Worm (Caenorhabditis elegans): ENCODE results near the gene C29E4.9.

C29E4.9 gene

DNA sequence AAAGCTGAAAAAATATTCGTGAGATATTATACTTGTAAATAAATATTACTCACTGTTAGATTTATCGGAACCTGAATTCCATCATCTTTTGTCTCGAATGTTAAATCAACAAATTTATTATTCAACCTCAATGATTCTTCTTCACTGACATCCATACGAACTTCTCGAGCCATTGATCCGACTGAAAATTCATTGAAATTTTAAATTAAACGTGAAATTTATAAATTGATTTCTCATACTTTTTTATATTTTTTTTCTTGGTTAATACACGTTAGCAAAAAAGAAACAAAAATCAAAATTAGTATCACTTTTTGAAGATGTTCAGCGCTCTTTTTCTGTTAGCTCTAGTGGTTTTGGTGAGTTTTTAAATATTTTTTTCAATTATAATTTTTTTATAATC is 37.0 kb downstream of the C29E4.9 start, which contains the start of gene C29E4.14:
Gene C29E4.14, plus strand, starts transcription at position 301 of the 400 bp plus-strand sequence.
- TF ChIP-seq lin-39 (tag; optimal IDR thresholded peaks at IDR 0.05) (no peak), nhr-43 (tag; optimal IDR thresholded peaks at IDR 0.05; ENCODE audit: poor library complexity, severe bottlenecking) (no peak), nhr-237 (tag; optimal IDR thresholded peaks at IDR 0.05) (no peak), tbx-2 (tag; optimal IDR thresholded peaks at IDR 0.05) (no peak), nhr-11 (tag; optimal IDR thresholded peaks at IDR 0.05) (no peak), mml-1 (tag; optimal IDR thresholded peaks at IDR 0.05) (no peak), R02D3.7 (tag; optimal IDR thresholded peaks at IDR 0.05) (no peak), daf-12 (tag; optimal IDR thresholded peaks at IDR 0.05) (no peak), hmg-11 (tag; optimal IDR thresholded peaks at IDR 0.05) (no peak), nhr-67 (tag; optimal IDR thresholded peaks at IDR 0.05) (no peak), eor-1 (tag; optimal IDR thresholded peaks at IDR 0.05) (no peak), nhr-28 (tag; optimal IDR thresholded peaks at IDR 0.05) (no peak), ztf-4 (tag; optimal IDR thresholded peaks at IDR 0.05) (no peak), elt-3 (tag; optimal IDR thresholded peaks at IDR 0.05) (no peak), pqm-1 (tag; optimal IDR thresholded peaks at IDR 0.05) (no peak), elt-2 (tag; optimal IDR thresholded peaks at IDR 0.05) (no peak), ceh-9 (tag; optimal IDR thresholded peaks at IDR 0.05) (no peak)

DNA sequence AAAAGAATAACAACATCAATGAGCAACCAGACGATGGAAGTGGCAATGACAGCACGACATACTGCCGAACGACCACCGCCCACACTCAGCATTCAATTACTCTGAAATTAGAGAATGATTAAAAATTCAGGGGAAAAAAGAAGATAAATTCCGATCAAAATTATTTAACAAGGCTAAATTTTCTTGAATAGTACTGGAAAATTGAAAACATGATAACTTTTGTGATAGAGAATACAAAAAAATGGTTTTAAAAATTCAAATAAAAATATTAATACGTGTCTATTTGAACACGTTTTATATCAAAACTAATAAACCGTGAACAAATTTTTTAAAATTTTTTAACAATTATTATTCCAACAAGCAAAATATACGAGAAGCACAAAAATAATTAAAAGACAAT is 39.2 kb downstream of the C29E4.9 start, which contains the start of gene gly-3:
Gene gly-3, minus strand, starts transcription at position 101 of the 400 bp plus-strand sequence.
- TF ChIP-seq jun-1 (tag; optimal IDR thresholded peaks at IDR 0.05) (no peak), nhr-43 (tag; optimal IDR thresholded peaks at IDR 0.05; ENCODE audit: poor library complexity, severe bottlenecking) (no peak), skn-1 (tag; optimal IDR thresholded peaks at IDR 0.05) (no peak), unc-39 (tag; optimal IDR thresholded peaks at IDR 0.05) (no peak), nhr-25 (tag; optimal IDR thresholded peaks at IDR 0.05) (no peak), ZK546.5 (tag; optimal IDR thresholded peaks at IDR 0.05) (no peak), nhr-67 (tag; optimal IDR thresholded peaks at IDR 0.05) (no peak), nhr-77 (tag; optimal IDR thresholded peaks at IDR 0.05) (no peak), lsy-12 (tag; optimal IDR thresholded peaks at IDR 0.05) (no peak), tbx-2 (tag; optimal IDR thresholded peaks at IDR 0.05) (no peak), ztf-4 (tag; optimal IDR thresholded peaks at IDR 0.05) (no peak), nhr-12 (tag; optimal IDR thresholded peaks at IDR 0.05) (no peak), pha-4 (tag; optimal IDR thresholded peaks at IDR 0.05) (no peak)

DNA sequence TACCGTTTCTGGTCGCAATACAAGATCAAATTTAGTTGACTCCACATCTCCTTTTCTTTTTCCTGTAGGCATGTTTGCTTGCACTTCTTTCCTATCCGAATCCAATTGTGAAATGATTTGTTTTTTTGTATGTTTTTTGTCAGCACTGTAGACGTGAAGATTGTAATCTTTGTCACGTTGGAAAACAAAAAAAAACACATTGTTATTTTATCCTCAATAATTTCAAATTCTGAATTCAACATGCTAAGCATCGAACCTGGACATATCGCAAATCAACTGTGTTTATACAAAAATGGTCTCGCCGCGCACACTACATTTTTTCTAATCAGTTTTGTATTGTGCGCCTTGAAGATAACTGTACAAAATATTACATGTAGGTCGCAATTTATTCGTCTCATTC is 43.4 kb downstream of the C29E4.9 start, which contains the start of gene ZK688.12:
Gene ZK688.12, minus strand, starts transcription at position 101 of the 400 bp plus-strand sequence.
- no peak for TF ChIP-seq ZK546.5 (tag; optimal IDR thresholded peaks at IDR 0.05)
- no peak for TF ChIP-seq elt-3 (tag; optimal IDR thresholded peaks at IDR 0.05)
- TF ChIP-seq aly-2 (tag; optimal IDR thresholded peaks at IDR 0.05), result no peak
- TF ChIP-seq pha-4 (tag; optimal IDR thresholded peaks at IDR 0.05), result no peak
- TF ChIP-seq unc-62 (GFP tag; optimal IDR thresholded peaks at IDR 0.05), result no peak
- TF ChIP-seq nhr-11 (tag; optimal IDR thresholded peaks at IDR 0.05), result no peak
- no peak for TF ChIP-seq snpc-4 (tag; optimal IDR thresholded peaks at IDR 0.05)
- TF ChIP-seq nhr-12 (tag; optimal IDR thresholded peaks at IDR 0.05), result no peak
- no peak for TF ChIP-seq eor-1 (tag; optimal IDR thresholded peaks at IDR 0.05)
- TF ChIP-seq ceh-9 (tag; optimal IDR thresholded peaks at IDR 0.05), result no peak
- no peak for TF ChIP-seq lin-39 (tag; optimal IDR thresholded peaks at IDR 0.05)
- no peak for TF ChIP-seq egl-27 (tag; optimal IDR thresholded peaks at IDR 0.05)
- TF ChIP-seq tbx-2 (tag; optimal IDR thresholded peaks at IDR 0.05), result no peak
- TF ChIP-seq mdl-1 (tag; optimal IDR thresholded peaks at IDR 0.05), result no peak
- TF ChIP-seq daf-12 (tag; optimal IDR thresholded peaks at IDR 0.05), result no peak
- TF ChIP-seq elt-2 (tag; optimal IDR thresholded peaks at IDR 0.05), result no peak
- no peak for TF ChIP-seq pqm-1 (tag; optimal IDR thresholded peaks at IDR 0.05)

DNA sequence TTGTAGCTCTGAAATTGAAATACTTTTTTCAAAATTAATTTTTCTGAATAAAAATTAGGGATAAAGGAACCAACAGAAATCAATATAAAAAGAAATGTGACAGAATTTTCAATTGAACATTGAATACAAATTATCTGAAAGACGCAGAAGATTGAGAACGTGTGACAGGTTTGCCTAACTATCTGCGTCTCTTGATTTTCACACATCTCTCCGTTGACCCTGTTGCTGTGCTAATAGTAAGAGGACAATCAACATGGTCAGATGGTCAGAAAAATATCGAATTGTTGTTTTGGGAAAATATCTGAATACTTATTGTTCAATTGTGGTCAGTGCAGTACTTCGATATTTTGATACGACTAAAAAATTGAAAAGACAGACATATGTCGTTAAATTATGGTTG is 45.2 kb downstream of the C29E4.9 start, which contains the start of gene ZK688.7:
Gene ZK688.7, minus strand, starts transcription at position 14 of the 400 bp plus-strand sequence.
- no peak for TF ChIP-seq ama-1 (optimal IDR thresholded peaks at IDR 0.05)
- no peak for TF ChIP-seq fkh-10 (GFP tag; optimal IDR thresholded peaks at IDR 0.05)
- TF ChIP-seq pha-4 (tag; optimal IDR thresholded peaks at IDR 0.05), result peak; percentile 52
- TF ChIP-seq nhr-12 (tag; optimal IDR thresholded peaks at IDR 0.05), result no peak
- peak; percentile 28 for TF ChIP-seq nfya-1 (tag; optimal IDR thresholded peaks at IDR 0.05; ENCODE audit: insufficient read depth)
- TF ChIP-seq nhr-28 (tag; optimal IDR thresholded peaks at IDR 0.05), result no peak
- TF ChIP-seq nhr-25 (tag; optimal IDR thresholded peaks at IDR 0.05), result peak; percentile 59
- no peak for TF ChIP-seq daf-12 (tag; optimal IDR thresholded peaks at IDR 0.05)
- TF ChIP-seq nhr-23 (tag; optimal IDR thresholded peaks at IDR 0.05), result peak; percentile 68

Measured in whole organism, L3 larva.